Worm (Caenorhabditis elegans): ENCODE results near the gene urb-1.

urb-1 gene

ce11 chrV:6407587-6407986, 16.4 kb downstream of the urb-1 start:
- TF ChIP-seq T22C8.4 (GFP tag; IDR thresholded peaks at IDR 0.05) (no peak), ztf-29 (GFP tag; IDR thresholded peaks at IDR 0.05) (no peak), cog-1 (tag; optimal IDR thresholded peaks at IDR 0.05) (no peak), tab-1 (GFP tag; IDR thresholded peaks at IDR 0.05) (no peak), flt-1 (GFP tag; IDR thresholded peaks at IDR 0.05) (no peak), klf-2 (GFP tag; conservative IDR thresholded peaks at IDR 0.05) (no peak), ref-1 (GFP tag; conservative IDR thresholded peaks at IDR 0.05) (no peak), ztf-23 (GFP tag; IDR thresholded peaks at IDR 0.05) (no peak), med-1 (GFP tag; optimal IDR thresholded peaks at IDR 0.05; ENCODE audit: insufficient read depth) (no peak)

DNA sequence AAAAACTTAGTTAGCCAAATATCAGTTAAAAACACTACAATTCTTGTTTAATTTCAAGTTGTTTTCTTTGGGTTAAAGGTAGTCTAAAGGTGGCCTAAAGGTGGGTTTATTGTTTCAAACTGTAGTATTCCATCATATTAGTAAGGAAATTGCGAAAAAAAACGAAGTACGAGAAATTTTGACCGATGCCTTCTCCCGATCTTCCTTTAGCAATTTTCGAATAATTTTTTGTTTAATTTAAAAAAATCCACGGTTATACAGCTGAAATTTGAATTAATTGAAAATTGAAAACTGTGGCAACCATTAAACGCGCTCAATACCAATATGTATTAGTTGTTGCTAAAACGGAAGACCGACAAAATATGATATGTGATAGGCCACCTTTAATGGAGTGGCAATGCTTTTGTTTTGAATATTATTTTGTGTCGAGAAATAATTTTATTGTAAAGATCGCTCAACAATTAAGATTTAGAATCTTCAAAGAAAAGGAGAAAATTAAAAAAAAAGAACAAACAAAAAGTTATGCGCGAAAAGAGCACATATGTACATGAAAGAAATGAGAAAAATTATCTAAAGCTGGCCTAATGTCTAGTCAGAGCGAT, 22.9 kb downstream of the urb-1 start:
- TF ChIP-seq T22C8.4 (GFP tag; IDR thresholded peaks at IDR 0.05): no peak

DNA sequence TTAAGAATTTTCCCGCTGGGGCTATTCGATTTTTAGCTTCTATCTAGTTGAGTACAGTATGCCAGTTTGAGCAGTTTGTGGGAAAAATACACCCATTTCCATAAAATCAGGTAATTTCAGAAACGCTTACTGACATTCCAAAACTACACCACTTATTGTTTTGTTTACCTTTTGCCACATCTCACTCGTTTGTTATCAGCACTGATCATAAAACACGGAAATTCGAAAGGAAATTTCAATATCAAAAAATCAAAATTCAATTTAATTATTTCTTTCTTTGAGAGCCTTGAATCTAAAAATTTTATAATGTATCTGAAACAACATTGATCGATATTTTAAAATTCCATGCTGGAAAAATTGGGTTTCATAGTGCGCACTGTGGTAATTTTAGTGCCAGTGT, 23.4 kb downstream of the urb-1 start:
- TF ChIP-seq ztf-23 (GFP tag; IDR thresholded peaks at IDR 0.05) (no peak), med-1 (GFP tag; optimal IDR thresholded peaks at IDR 0.05; ENCODE audit: insufficient read depth) (no peak), ref-1 (GFP tag; conservative IDR thresholded peaks at IDR 0.05) (no peak), ztf-29 (GFP tag; IDR thresholded peaks at IDR 0.05) (no peak), flt-1 (GFP tag; IDR thresholded peaks at IDR 0.05) (no peak), cog-1 (tag; optimal IDR thresholded peaks at IDR 0.05) (no peak), T22C8.4 (GFP tag; IDR thresholded peaks at IDR 0.05) (no peak), klf-2 (GFP tag; conservative IDR thresholded peaks at IDR 0.05) (no peak), tab-1 (GFP tag; IDR thresholded peaks at IDR 0.05) (no peak)

ce11 chrV:6399831-6400230, 24.1 kb downstream of the urb-1 start, which contains the start of gene gfi-1:
gfi-1 (minus strand) TSS chrV:6399931.
- TF ChIP-seq cog-1 (tag; optimal IDR thresholded peaks at IDR 0.05): no peak
- no peak for TF ChIP-seq klf-2 (GFP tag; conservative IDR thresholded peaks at IDR 0.05)
- no peak for TF ChIP-seq flt-1 (GFP tag; IDR thresholded peaks at IDR 0.05)
- no peak for TF ChIP-seq ztf-29 (GFP tag; IDR thresholded peaks at IDR 0.05)
- TF ChIP-seq tab-1 (GFP tag; IDR thresholded peaks at IDR 0.05): no peak
- TF ChIP-seq med-1 (GFP tag; optimal IDR thresholded peaks at IDR 0.05; ENCODE audit: insufficient read depth): no peak
- no peak for TF ChIP-seq T22C8.4 (GFP tag; IDR thresholded peaks at IDR 0.05)

- no peak for TF ChIP-seq ztf-29 (GFP tag; IDR thresholded peaks at IDR 0.05)
- no peak for TF ChIP-seq tab-1 (GFP tag; IDR thresholded peaks at IDR 0.05)
- no peak for TF ChIP-seq flt-1 (GFP tag; IDR thresholded peaks at IDR 0.05)
- TF ChIP-seq ztf-23 (GFP tag; IDR thresholded peaks at IDR 0.05): no peak
- TF ChIP-seq ref-1 (GFP tag; conservative IDR thresholded peaks at IDR 0.05): no peak
- no peak for TF ChIP-seq T22C8.4 (GFP tag; IDR thresholded peaks at IDR 0.05)
Observed at ce11 chrV:6398922-6399321, 25.0 kb downstream of the urb-1 start.

DNA sequence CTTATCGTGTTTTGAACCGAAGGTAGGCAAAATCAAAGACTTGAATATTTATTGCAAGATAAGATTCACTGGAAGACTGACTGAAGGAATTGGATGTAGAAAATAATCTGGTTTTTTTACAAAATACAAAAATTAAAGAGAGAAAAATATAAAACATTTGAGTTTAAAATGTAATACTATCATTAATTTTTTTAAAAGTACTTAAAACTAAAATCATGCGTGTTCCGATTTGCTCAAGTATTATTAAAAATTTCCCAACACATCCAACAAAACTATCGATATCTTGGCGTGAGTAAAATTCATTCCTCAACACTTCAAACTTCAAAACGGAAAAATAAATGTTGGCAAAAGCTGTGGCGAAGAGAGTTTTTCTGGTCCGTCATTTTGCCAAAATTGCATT, 33.8 kb downstream of the urb-1 start, which contains the start of gene F57F4.1:
F57F4.1 (plus strand) TSS at position 301 of the 400 bp plus-strand sequence.
- TF ChIP-seq T22C8.4 (GFP tag; IDR thresholded peaks at IDR 0.05) (no peak), ref-1 (GFP tag; conservative IDR thresholded peaks at IDR 0.05) (no peak), ztf-29 (GFP tag; IDR thresholded peaks at IDR 0.05) (no peak), tab-1 (GFP tag; IDR thresholded peaks at IDR 0.05) (no peak), flt-1 (GFP tag; IDR thresholded peaks at IDR 0.05) (no peak), klf-2 (GFP tag; conservative IDR thresholded peaks at IDR 0.05) (no peak), med-1 (GFP tag; optimal IDR thresholded peaks at IDR 0.05; ENCODE audit: insufficient read depth) (no peak), cog-1 (tag; optimal IDR thresholded peaks at IDR 0.05) (no peak), ztf-23 (GFP tag; IDR thresholded peaks at IDR 0.05) (no peak)

DNA sequence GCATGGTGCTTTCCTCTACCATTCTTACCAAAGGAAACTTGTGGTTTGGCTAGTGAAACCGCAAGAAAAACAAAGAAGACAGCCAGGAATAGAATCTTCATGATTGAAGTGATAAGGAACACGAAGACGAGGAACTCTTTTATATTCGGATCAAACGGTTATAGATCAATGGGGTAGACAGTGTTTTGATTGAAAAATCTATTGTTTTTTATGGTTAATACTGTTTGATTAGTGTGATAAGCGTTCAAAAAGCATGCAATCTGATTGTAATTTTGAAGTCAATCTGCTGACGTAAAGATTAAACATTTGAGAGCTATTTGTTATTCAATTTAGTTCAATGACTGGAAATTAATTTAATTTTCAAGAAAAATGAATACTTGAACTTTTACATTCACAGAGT, 34.3 kb downstream of the urb-1 start, which contains the start of gene F57F4.2:
F57F4.2 (minus strand) TSS at position 101 of the 400 bp plus-strand sequence.
- TF ChIP-seq tab-1 (GFP tag; IDR thresholded peaks at IDR 0.05) (no peak), flt-1 (GFP tag; IDR thresholded peaks at IDR 0.05) (no peak), T22C8.4 (GFP tag; IDR thresholded peaks at IDR 0.05) (no peak), cog-1 (tag; optimal IDR thresholded peaks at IDR 0.05) (no peak), ref-1 (GFP tag; conservative IDR thresholded peaks at IDR 0.05) (no peak), ztf-29 (GFP tag; IDR thresholded peaks at IDR 0.05) (no peak), ztf-23 (GFP tag; IDR thresholded peaks at IDR 0.05) (no peak), klf-2 (GFP tag; conservative IDR thresholded peaks at IDR 0.05) (no peak), med-1 (GFP tag; optimal IDR thresholded peaks at IDR 0.05; ENCODE audit: insufficient read depth) (no peak)

- TF ChIP-seq ztf-29 (GFP tag; IDR thresholded peaks at IDR 0.05) (no peak), ref-1 (GFP tag; conservative IDR thresholded peaks at IDR 0.05) (no peak), tab-1 (GFP tag; IDR thresholded peaks at IDR 0.05) (no peak), klf-2 (GFP tag; conservative IDR thresholded peaks at IDR 0.05) (no peak), med-1 (GFP tag; optimal IDR thresholded peaks at IDR 0.05; ENCODE audit: insufficient read depth) (no peak), cog-1 (tag; optimal IDR thresholded peaks at IDR 0.05) (no peak), T22C8.4 (GFP tag; IDR thresholded peaks at IDR 0.05) (no peak), ztf-23 (GFP tag; IDR thresholded peaks at IDR 0.05) (no peak), flt-1 (GFP tag; IDR thresholded peaks at IDR 0.05) (no peak)
Observed at ce11 chrV:6385677-6386276, 38.2 kb downstream of the urb-1 start.

ce11 chrV:6374844-6375243, 49.1 kb downstream of the urb-1 start, which contains the start of gene F13H6.5:
F13H6.5 (minus strand) TSS chrV:6374944.
- TF ChIP-seq klf-2 (GFP tag; conservative IDR thresholded peaks at IDR 0.05) (no peak), ref-1 (GFP tag; conservative IDR thresholded peaks at IDR 0.05) (no peak)

DNA sequence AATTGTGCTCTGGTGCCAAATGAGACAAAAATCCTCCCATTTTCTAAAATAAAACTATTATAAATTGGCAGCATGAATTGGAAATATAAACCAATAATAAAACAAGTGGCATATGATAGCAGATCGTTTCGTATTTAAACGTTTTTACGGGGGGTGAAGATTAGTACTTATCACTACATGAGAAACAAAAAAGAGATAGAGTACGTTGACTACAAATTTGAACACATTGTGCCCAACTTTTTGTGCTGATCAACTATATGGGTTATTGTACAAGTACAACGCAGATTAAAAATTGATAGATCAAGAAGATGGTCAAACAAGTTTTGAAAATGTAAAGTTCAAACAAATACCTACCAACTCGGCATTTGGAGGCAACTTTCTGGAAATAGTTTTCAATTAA, 55.5 kb downstream of the urb-1 start:
- TF ChIP-seq med-1 (GFP tag; optimal IDR thresholded peaks at IDR 0.05; ENCODE audit: insufficient read depth) (no peak), flt-1 (GFP tag; IDR thresholded peaks at IDR 0.05) (no peak), ref-1 (GFP tag; conservative IDR thresholded peaks at IDR 0.05) (no peak), klf-2 (GFP tag; conservative IDR thresholded peaks at IDR 0.05) (no peak)
